Fruit fly (Drosophila melanogaster) whole organism, embryonic: Measurements from ENCODE around the gene CG13838.

ENCODE experiments used
- Atf6 ChIP-seq: fragments of 200-800 bp; sonication (Bioruptor generic); IDR thresholded peaks from 2 replicates; pipeline ENCODE4 v1.3.6; 2022; ENCODE audit warnings: missing biosample characterization, missing genetic modification characterization
- Bdp1 ChIP-seq: fragments of 200-800 bp; sonication (Bioruptor generic); optimal IDR thresholded peaks from 3 replicates; lab custom pipeline; 2016; ENCODE audit warnings: missing biosample characterization, missing genetic modification characterization
- CG10147 ChIP-seq: fragments of 200-800 bp; sonication (Bioruptor generic); optimal IDR thresholded peaks from 2 replicates; lab custom pipeline; 2019; ENCODE audit warnings: missing biosample characterization, mild to moderate bottlenecking, missing genetic modification characterization, moderate library complexity
- CG10431 ChIP-seq: fragments of 200-800 bp; sonication (Bioruptor generic); optimal IDR thresholded peaks from 3 replicates; lab custom pipeline; 2018; ENCODE audit warnings: missing biosample characterization, mild to moderate bottlenecking, missing genetic modification characterization
- CG10543 ChIP-seq: fragments of 200-800 bp; sonication (Bioruptor generic); optimal IDR thresholded peaks from 3 replicates; lab custom pipeline; 2017; ENCODE audit warnings: missing biosample characterization, mild to moderate bottlenecking, missing genetic modification characterization, moderate library complexity
- CG11093 ChIP-seq: fragments of 200-800 bp; sonication (Bioruptor generic); IDR thresholded peaks from 3 replicates; pipeline ENCODE4 v1.3.6; 2022; ENCODE audit warnings: missing biosample characterization, missing genetic modification characterization
- CG11247 ChIP-seq: fragments of 200-800 bp; sonication (Bioruptor generic); IDR thresholded peaks from 2 replicates; pipeline ENCODE4 v1.3.6; 2022; ENCODE audit warnings: missing biosample characterization, missing genetic modification characterization
- CG11456 ChIP-seq: fragments of 200-800 bp; sonication (Bioruptor generic); IDR thresholded peaks from 3 replicates; pipeline ENCODE4 v1.3.6; 2022; ENCODE audit warnings: missing biosample characterization, missing genetic modification characterization
- CG12104 ChIP-seq: fragments of 200-800 bp; sonication (Bioruptor generic); optimal IDR thresholded peaks from 3 replicates; lab custom pipeline; 2016; ENCODE audit warnings: missing biosample characterization, missing genetic modification characterization
- CG13287 ChIP-seq: fragments of 200-800 bp; sonication (Bioruptor generic); IDR thresholded peaks from 2 replicates; pipeline ENCODE4 v1.3.6; 2022; ENCODE audit warnings: missing biosample characterization, missing genetic modification characterization; ENCODE audit not compliant: partially characterized antibody
- CG13775 ChIP-seq: fragments of 200-800 bp; sonication (Bioruptor generic); optimal IDR thresholded peaks from 3 replicates; lab custom pipeline; 2017; ENCODE audit warnings: missing biosample characterization, mild to moderate bottlenecking, missing genetic modification characterization
- CG18476 ChIP-seq: fragments of 200-800 bp; sonication (Bioruptor generic); optimal IDR thresholded peaks from 2 replicates; lab custom pipeline; 2016; ENCODE audit warnings: missing biosample characterization, mild to moderate bottlenecking, missing genetic modification characterization
- CG32767 ChIP-seq: fragments of 200-800 bp; sonication (Bioruptor generic); IDR thresholded peaks from 2 replicates; pipeline ENCODE4 v1.3.6; 2022; ENCODE audit warnings: missing biosample characterization, missing genetic modification characterization
- CG34422 ChIP-seq: fragments of 200-800 bp; sonication (Bioruptor generic); IDR thresholded peaks from 3 replicates; pipeline ENCODE4 v1.3.6; 2022; ENCODE audit warnings: missing biosample characterization, missing genetic modification characterization
- CG4360 ChIP-seq: fragments of 200-800 bp; sonication (Bioruptor generic); IDR thresholded peaks from 2 replicates; pipeline ENCODE4 v1.3.6; 2022; ENCODE audit warnings: missing biosample characterization, missing genetic modification characterization
- CG7357 ChIP-seq: fragments of 200-800 bp; sonication (Bioruptor generic); IDR thresholded peaks from 3 replicates; pipeline ENCODE4 v1.3.6; 2022; ENCODE audit warnings: missing biosample characterization, missing genetic modification characterization
- CG7556 ChIP-seq: fragments of 200-800 bp; sonication (Bioruptor generic); optimal IDR thresholded peaks from 2 replicates; lab custom pipeline; 2017; ENCODE audit warnings: missing biosample characterization, mild to moderate bottlenecking, missing genetic modification characterization
- CG8089 ChIP-seq: fragments of 200-800 bp; sonication (Bioruptor generic); optimal IDR thresholded peaks from 3 replicates; lab custom pipeline; 2016; ENCODE audit warnings: missing biosample characterization, missing genetic modification characterization
- CG8290 ChIP-seq, 3 experiments: fragments of 200-800 bp; sonication (Bioruptor generic); optimal IDR thresholded peaks; 2 replicates each; lab custom pipeline; 2016 to 2019; ENCODE audit warnings: missing biosample characterization in 3 of 3, missing genetic modification characterization in 3 of 3, mild to moderate bottlenecking in 2 of 3, moderate library complexity in 1 of 3
- CG9817 ChIP-seq: fragments of 200-800 bp; sonication (Bioruptor generic); optimal IDR thresholded peaks from 2 replicates; lab custom pipeline; 2018; ENCODE audit warnings: missing biosample characterization, mild to moderate bottlenecking, missing genetic modification characterization, moderate library complexity
- CTCF ChIP-seq: fragments of 200-800 bp; sonication (Bioruptor generic); optimal IDR thresholded peaks from 2 replicates; lab custom pipeline; 2017; ENCODE audit warnings: missing biosample characterization, mild to moderate bottlenecking, missing genetic modification characterization, moderate library complexity
- CkIIα-i1 ChIP-seq: fragments of 200-800 bp; sonication (Bioruptor generic); IDR thresholded peaks from 2 replicates; pipeline ENCODE4 v1.3.6; 2022; ENCODE audit warnings: missing biosample characterization, missing genetic modification characterization
- D19B ChIP-seq: fragments of 200-800 bp; sonication (Bioruptor generic); optimal IDR thresholded peaks from 2 replicates; lab custom pipeline; 2017; ENCODE audit warnings: missing biosample characterization, mild to moderate bottlenecking, missing genetic modification characterization
- Ets97D ChIP-seq: fragments of 200-800 bp; sonication (Bioruptor generic); optimal IDR thresholded peaks from 3 replicates; lab custom pipeline; 2016; ENCODE audit warnings: missing biosample characterization, missing genetic modification characterization
- Fer2 ChIP-seq: fragments of 200-800 bp; sonication (Bioruptor generic); optimal IDR thresholded peaks from 2 replicates; lab custom pipeline; 2018; ENCODE audit warnings: missing biosample characterization, mild to moderate bottlenecking, missing genetic modification characterization, moderate library complexity
- H2.0 ChIP-seq: fragments of 200-800 bp; sonication (Bioruptor generic); IDR thresholded peaks from 2 replicates; pipeline ENCODE4 v1.3.6; 2022; ENCODE audit warnings: missing biosample characterization, missing genetic modification characterization
- Hmr ChIP-seq: fragments of 200-800 bp; sonication (Bioruptor generic); optimal IDR thresholded peaks from 3 replicates; lab custom pipeline; 2017; ENCODE audit warnings: mild to moderate bottlenecking, missing biosample characterization, missing genetic modification reagents, missing genetic modification characterization
- MTF-1 ChIP-seq: fragments of 200-800 bp; sonication (Bioruptor generic); optimal IDR thresholded peaks from 2 replicates; lab custom pipeline; 2018; ENCODE audit warnings: missing biosample characterization, mild to moderate bottlenecking, missing genetic modification characterization, borderline replicate concordance
- Max ChIP-seq: fragments of 200-800 bp; sonication (Bioruptor generic); optimal IDR thresholded peaks from 2 replicates; lab custom pipeline; 2016; ENCODE audit warnings: missing biosample characterization, mild to moderate bottlenecking, missing genetic modification characterization
- NC2β ChIP-seq: fragments of 200-800 bp; sonication (Bioruptor generic); optimal IDR thresholded peaks from 2 replicates; lab custom pipeline; 2016; ENCODE audit warnings: missing biosample characterization, missing genetic modification characterization
- Neu2 ChIP-seq: fragments of 200-800 bp; sonication (Bioruptor generic); optimal IDR thresholded peaks from 3 replicates; lab custom pipeline; 2016; ENCODE audit warnings: missing biosample characterization, missing genetic modification characterization, borderline replicate concordance
- Rfx ChIP-seq: fragments of 200-800 bp; sonication (Bioruptor generic); IDR thresholded peaks from 2 replicates; pipeline ENCODE4 v1.3.6; 2022; ENCODE audit warnings: missing biosample characterization, missing genetic modification characterization
- Sry-β ChIP-seq: fragments of 200-800 bp; sonication (Bioruptor generic); optimal IDR thresholded peaks from 2 replicates; lab custom pipeline; 2018; ENCODE audit warnings: missing biosample characterization, mild to moderate bottlenecking, missing genetic modification characterization, moderate library complexity
- TFAM ChIP-seq: fragments of 200-800 bp; sonication (Bioruptor generic); optimal IDR thresholded peaks from 2 replicates; lab custom pipeline; 2017; ENCODE audit warnings: missing biosample characterization, missing genetic modification characterization, inconsistent platforms
- Taf1 ChIP-seq: fragments of 200-800 bp; sonication (Bioruptor generic); IDR thresholded peaks from 2 replicates; pipeline ENCODE4 v1.3.6; 2022; ENCODE audit warnings: missing biosample characterization, missing genetic modification characterization
- Usf ChIP-seq: fragments of 200-800 bp; sonication (Bioruptor generic); optimal IDR thresholded peaks from 2 replicates; lab custom pipeline; 2017; ENCODE audit warnings: missing genotype, missing biosample characterization, missing genetic modification characterization
- bbx ChIP-seq: fragments of 200-800 bp; sonication (Bioruptor generic); IDR thresholded peaks from 2 replicates; pipeline ENCODE4 v1.3.6; 2022; ENCODE audit warnings: missing biosample characterization, missing genetic modification characterization; ENCODE audit not compliant: partially characterized antibody
- btn ChIP-seq: fragments of 200-800 bp; sonication (Bioruptor generic); optimal IDR thresholded peaks from 2 replicates; lab custom pipeline; 2016; ENCODE audit warnings: missing biosample characterization, missing genetic modification characterization
- chn ChIP-seq: fragments of 200-800 bp; sonication (Bioruptor generic); optimal IDR thresholded peaks from 2 replicates; lab custom pipeline; 2016; ENCODE audit warnings: missing biosample characterization, missing genetic modification characterization
- cwo ChIP-seq: fragments of 200-800 bp; sonication (Bioruptor generic); optimal IDR thresholded peaks from 3 replicates; lab custom pipeline; 2017; ENCODE audit warnings: missing biosample characterization, missing genetic modification characterization, mild to moderate bottlenecking, moderate library complexity, missing genetic modification reagents
- dm ChIP-seq: fragments of 200-800 bp; sonication (Bioruptor generic); optimal IDR thresholded peaks from 3 replicates; lab custom pipeline; 2016; ENCODE audit warnings: missing biosample characterization, missing genetic modification characterization
- dysf ChIP-seq: fragments of 200-800 bp; sonication (Bioruptor generic); IDR thresholded peaks from 3 replicates; pipeline ENCODE4 v1.3.6; 2022; ENCODE audit warnings: missing biosample characterization, missing genetic modification characterization
- eyg ChIP-seq: fragments of 200-800 bp; sonication (Bioruptor generic); optimal IDR thresholded peaks from 3 replicates; lab custom pipeline; 2016; ENCODE audit warnings: missing biosample characterization, missing genetic modification characterization
- nerfin-1 ChIP-seq: fragments of 200-800 bp; sonication (Bioruptor generic); optimal IDR thresholded peaks from 3 replicates; lab custom pipeline; 2019; ENCODE audit warnings: missing biosample characterization, mild to moderate bottlenecking, missing genetic modification characterization, moderate library complexity
- pzg ChIP-seq: fragments of 200-800 bp; sonication (Bioruptor generic); optimal IDR thresholded peaks from 3 replicates; lab custom pipeline; 2018; ENCODE audit warnings: missing biosample characterization, mild to moderate bottlenecking, missing genetic modification characterization, moderate library complexity
- schlank ChIP-seq: fragments of 200-800 bp; sonication (Bioruptor generic); optimal IDR thresholded peaks from 2 replicates; lab custom pipeline; 2018; ENCODE audit warnings: missing biosample characterization, mild to moderate bottlenecking, missing genetic modification characterization
- slp2 ChIP-seq: fragments of 200-800 bp; sonication (Bioruptor generic); optimal IDR thresholded peaks from 2 replicates; lab custom pipeline; 2016; ENCODE audit warnings: missing biosample characterization, missing genetic modification characterization
- sqz ChIP-seq: fragments of 200-800 bp; sonication (Bioruptor generic); optimal IDR thresholded peaks from 3 replicates; lab custom pipeline; 2018; ENCODE audit warnings: missing biosample characterization, mild to moderate bottlenecking, missing genetic modification characterization
- stwl ChIP-seq: fragments of 200-800 bp; sonication (Bioruptor generic); optimal IDR thresholded peaks from 3 replicates; lab custom pipeline; 2018; ENCODE audit warnings: missing biosample characterization, mild to moderate bottlenecking, missing genetic modification characterization, moderate library complexity
- sug ChIP-seq: fragments of 200-800 bp; optimal IDR thresholded peaks from 2 replicates; lab custom pipeline; 2019; ENCODE audit warnings: missing biosample characterization, mild to moderate bottlenecking, missing genetic modification characterization, moderate library complexity
- unpg ChIP-seq: fragments of 200-800 bp; sonication (Bioruptor generic); optimal IDR thresholded peaks from 3 replicates; lab custom pipeline; 2018; ENCODE audit warnings: missing biosample characterization, mild to moderate bottlenecking, missing genetic modification characterization, moderate library complexity
- yki ChIP-seq: fragments of >200 bp; optimal IDR thresholded peaks from 3 replicates; lab custom pipeline; 2018

The CG13838 gene

dm6 chr3R:23013482-23013881 is 28.6 kb upstream of the CG13838 start (continued):
- TF ChIP-seq CG10147 (GFP tag; lab: Kevin White, UChicago) (no peak), H2.0 (GFP tag; lab: Robert Waterston, UW) (no peak), MTF-1 (peak; percentile 4), sqz (GFP tag; lab: Kevin White, UChicago) (no peak), CG4360 (no peak), Atf6 (GFP tag; lab: Robert Waterston, UW) (no peak), D19B (no peak), dysf (no peak; the same call in 2 of the 3 replicates), cwo (GFP tag; lab: Kevin White, UChicago) (no peak), CG10543 (GFP tag; lab: Kevin White, UChicago) (no peak), CTCF (GFP tag; lab: Kevin White, UChicago) (no peak), CG9817 (tag; lab: Kevin White, UChicago) (no peak), Bdp1 (GFP tag; lab: Kevin White, UChicago) (no peak), Max (GFP tag; lab: Kevin White, UChicago) (no peak), nerfin-1 (tag; lab: Kevin White, UChicago) (no peak), CG32767 (GFP tag; lab: Robert Waterston, UW) (no peak), stwl (tag; lab: Kevin White, UChicago) (peak; percentile 6), unpg (GFP tag; lab: Kevin White, UChicago) (peak; percentile 29), CG13775 (no peak), slp2 (no peak), dm (no peak), Ets97D (GFP tag; lab: Kevin White, UChicago) (no peak), CG18476 (GFP tag; lab: Kevin White, UChicago) (no peak), yki (lab: Kevin White, UChicago) (no peak), CG8089 (GFP tag; lab: Kevin White, UChicago) (no peak), CG11456 (GFP tag; lab: Robert Waterston, UW) (no peak), CG11093 (no peak), CG11247 (no peak), bbx (GFP tag; lab: Robert Waterston, UW) (no peak), NC2β (no peak), Neu2 (GFP tag; lab: Kevin White, UChicago) (no peak), schlank (tag; lab: Kevin White, UChicago) (peak; percentile 30), Taf1 (GFP tag; lab: Robert Waterston, UW) (no peak), Usf (GFP tag; lab: Kevin White, UChicago) (no peak), eyg (no peak), CG8290 (GFP tag; optimal IDR thresholded peaks at IDR 0.05; lab: Kevin White, UChicago) (no peak), CG8290 (tag; optimal IDR thresholded peaks at IDR 0.05; lab: Kevin White, UChicago) (no peak), Sry-β (no peak), CG10431 (GFP tag; lab: Kevin White, UChicago) (no peak), chn (GFP tag; lab: Kevin White, UChicago) (no peak), Hmr (GFP tag; lab: Kevin White, UChicago) (peak; percentile 33), CG13287 (GFP tag; lab: Robert Waterston, UW) (peak; percentile 17; the same call in 1 of the 2 replicates), CkIIα-i1 (GFP tag; lab: Robert Waterston, UW) (no peak), sug (tag; lab: Kevin White, UChicago) (no peak), TFAM (no peak), CG12104 (GFP tag; lab: Kevin White, UChicago) (no peak), CG7556 (GFP tag; lab: Kevin White, UChicago) (no peak), Fer2 (no peak), btn (GFP tag; lab: Kevin White, UChicago) (no peak), pzg (no peak), CG34422 (GFP tag; lab: Robert Waterston, UW) (no peak), Rfx (GFP tag; lab: Robert Waterston, UW) (peak; percentile 43; the same call in 1 of the 2 replicates), CG7357 (GFP tag; lab: Robert Waterston, UW) (no peak)
